Fruit fly (Drosophila melanogaster): Measurements from ENCODE around the gene Amnionless.

DNA sequence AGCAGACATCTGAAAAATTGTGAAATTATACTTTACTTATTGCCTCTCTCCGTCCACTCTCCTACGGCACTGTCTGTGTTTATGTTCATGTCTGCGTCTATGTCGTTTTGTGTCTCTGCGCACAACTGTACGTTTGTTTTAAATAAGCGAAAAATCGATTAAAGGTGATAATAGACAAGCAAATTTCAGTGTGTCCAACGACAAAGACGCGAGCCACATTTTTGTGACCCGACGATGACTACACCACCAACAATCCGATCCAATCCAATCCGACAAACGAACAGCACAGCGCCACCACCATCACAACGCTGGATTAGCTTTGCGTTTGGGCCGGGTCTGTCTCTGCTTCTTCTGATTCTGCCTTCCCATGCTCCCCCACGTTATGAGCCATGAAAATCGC is 44.4 kb downstream of the Amnionless start:
- TF ChIP-seq CG8478 (optimal IDR thresholded peaks at IDR 0.05), result no peak
- TF ChIP-seq Dll (optimal IDR thresholded peaks at IDR 0.05), result no peak
- no peak for TF ChIP-seq EcR (GFP tag; optimal IDR thresholded peaks at IDR 0.05)
